Worm (Caenorhabditis elegans) whole organism, L3 larva: ENCODE data around the gene F26F2.10.

Experiments
- R02D3.7 ChIP-seq: fragments of 150-350 bp; optimal IDR thresholded peaks from 2 replicates; lab custom pipeline; 2014; ENCODE audit warnings: missing biosample characterization, missing genetic modification characterization
- ZK546.5 ChIP-seq: sonication (generic microtip); optimal IDR thresholded peaks from 2 replicates; lab custom pipeline; 2017; ENCODE audit warnings: missing biosample characterization, missing genetic modification characterization
- aly-2 ChIP-seq: fragments of 150-350 bp; optimal IDR thresholded peaks from 2 replicates; lab custom pipeline; 2014; ENCODE audit warnings: missing biosample characterization, missing genetic modification characterization
- ama-1 ChIP-seq: fragments of 150-350 bp; optimal IDR thresholded peaks from 2 replicates; lab custom pipeline; 2018
- ceh-16 ChIP-seq: sonication (generic microtip); optimal IDR thresholded peaks from 2 replicates; lab custom pipeline; 2017; ENCODE audit warnings: missing biosample characterization, missing genetic modification characterization
- ceh-28 ChIP-seq: fragments of 150-350 bp; optimal IDR thresholded peaks from 2 replicates; lab custom pipeline; 2014; ENCODE audit warnings: missing biosample characterization, missing genetic modification reagents, missing genetic modification characterization
- daf-12 ChIP-seq: fragments of 150-350 bp; optimal IDR thresholded peaks from 2 replicates; lab custom pipeline; 2014; ENCODE audit warnings: missing biosample characterization, missing genetic modification reagents, missing genetic modification characterization
- egl-27 ChIP-seq: sonication (generic microtip); optimal IDR thresholded peaks from 4 replicates; lab custom pipeline; 2017; ENCODE audit warnings: missing biosample characterization, missing genetic modification reagents, missing genetic modification characterization
- egl-5 ChIP-seq: fragments of 150-350 bp; optimal IDR thresholded peaks from 2 replicates; lab custom pipeline; 2017; ENCODE audit warnings: missing biosample characterization, missing genetic modification reagents, missing genetic modification characterization, inconsistent platforms
- elt-2 ChIP-seq: sonication (generic microtip); optimal IDR thresholded peaks from 2 replicates; lab custom pipeline; 2016; ENCODE audit warnings: missing genetic modification reagents, mild to moderate bottlenecking, missing genetic modification characterization, missing compliant biosample characterization
- elt-3 ChIP-seq, 3 experiments: fragments of 150-350 bp in 1 of 3; sonication (generic microtip) in 2 of 3; optimal IDR thresholded peaks; 2 replicates in 2 of 3; 4 replicates in 1 of 3; lab custom pipeline; 2014 to 2017; ENCODE audit warnings: missing biosample characterization in 3 of 3, missing genetic modification characterization in 3 of 3
- eor-1 ChIP-seq, 2 experiments: fragments of 150-350 bp; optimal IDR thresholded peaks; 2 replicates each; lab custom pipeline; 2014 to 2018; ENCODE audit warnings: missing biosample characterization in 2 of 2, missing genetic modification characterization in 2 of 2
- fkh-10 ChIP-seq: sonication (generic microtip); optimal IDR thresholded peaks from 2 replicates; lab custom pipeline; 2017; ENCODE audit warnings: missing biosample characterization, missing genetic modification reagents, missing genetic modification characterization
- fos-1 ChIP-seq: fragments of 150-350 bp; optimal IDR thresholded peaks from 2 replicates; lab custom pipeline; 2014; ENCODE audit warnings: missing biosample characterization, missing genetic modification characterization
- hmg-11 ChIP-seq: sonication (generic microtip); optimal IDR thresholded peaks from 2 replicates; lab custom pipeline; 2016; ENCODE audit warnings: missing genetic modification characterization, missing compliant biosample characterization
- jun-1 ChIP-seq: fragments of 150-350 bp; optimal IDR thresholded peaks from 2 replicates; lab custom pipeline; 2014; ENCODE audit warnings: missing biosample characterization, missing genetic modification reagents, missing genetic modification characterization
- lin-15B ChIP-seq: fragments of 150-350 bp; optimal IDR thresholded peaks from 2 replicates; lab custom pipeline; 2014; ENCODE audit warnings: missing biosample characterization, missing genetic modification characterization
- lin-39 ChIP-seq: fragments of 150-350 bp; optimal IDR thresholded peaks from 2 replicates; lab custom pipeline; 2018; ENCODE audit warnings: missing biosample characterization, missing genetic modification reagents, missing genetic modification characterization
- lsy-12 ChIP-seq: sonication (generic microtip); optimal IDR thresholded peaks from 2 replicates; lab custom pipeline; 2016; ENCODE audit warnings: mild to moderate bottlenecking, missing genetic modification characterization, missing compliant biosample characterization
- mdl-1 ChIP-seq: fragments of 150-350 bp; optimal IDR thresholded peaks from 2 replicates; lab custom pipeline; 2014; ENCODE audit warnings: missing biosample characterization, missing genetic modification characterization
- mml-1 ChIP-seq: fragments of 150-350 bp; sonication (generic microtip); optimal IDR thresholded peaks from 3 replicates; lab custom pipeline; 2014; ENCODE audit warnings: missing biosample characterization, missing genetic modification characterization
- nfya-1 ChIP-seq: sonication (generic microtip); optimal IDR thresholded peaks from 2 replicates; lab custom pipeline; 2017; ENCODE audit warnings: missing genetic modification characterization, mild to moderate bottlenecking, missing compliant biosample characterization, antibody characterized with exemption, moderate library complexity; ENCODE audit not compliant: insufficient read depth
- nhr-11 ChIP-seq: fragments of 150-350 bp; optimal IDR thresholded peaks from 2 replicates; lab custom pipeline; 2014; ENCODE audit warnings: missing biosample characterization, missing genetic modification characterization
- nhr-23 ChIP-seq: fragments of 150-350 bp; optimal IDR thresholded peaks from 2 replicates; lab custom pipeline; 2014; ENCODE audit warnings: missing biosample characterization, missing genetic modification reagents, missing genetic modification characterization
- nhr-25 ChIP-seq: sonication (generic microtip); optimal IDR thresholded peaks from 2 replicates; lab custom pipeline; 2017; ENCODE audit warnings: missing biosample characterization, missing genetic modification characterization
- nhr-28 ChIP-seq: fragments of 150-350 bp; optimal IDR thresholded peaks from 2 replicates; lab custom pipeline; 2014; ENCODE audit warnings: missing biosample characterization, missing genetic modification characterization
- nhr-43 ChIP-seq: sonication (generic microtip); optimal IDR thresholded peaks from 2 replicates; lab custom pipeline; 2016; ENCODE audit warnings: mild to moderate bottlenecking, missing genetic modification characterization, missing compliant biosample characterization; ENCODE audit not compliant: poor library complexity, severe bottlenecking
- nhr-67 ChIP-seq: fragments of 150-350 bp; optimal IDR thresholded peaks from 2 replicates; lab custom pipeline; 2014; ENCODE audit warnings: missing biosample characterization, missing genetic modification characterization
- pha-4 ChIP-seq: fragments of 150-350 bp; optimal IDR thresholded peaks from 2 replicates; lab custom pipeline; 2014; ENCODE audit warnings: missing biosample characterization, missing genetic modification reagents, missing genetic modification characterization
- pqm-1 ChIP-seq: fragments of 150-350 bp; optimal IDR thresholded peaks from 2 replicates; lab custom pipeline; 2017; ENCODE audit warnings: missing biosample characterization, missing genetic modification characterization, inconsistent platforms
- snpc-4 ChIP-seq: fragments of 150-350 bp; optimal IDR thresholded peaks from 2 replicates; lab custom pipeline; 2014; ENCODE audit warnings: missing biosample characterization, missing genetic modification characterization
- tbx-2 ChIP-seq: sonication (generic microtip); optimal IDR thresholded peaks from 2 replicates; lab custom pipeline; 2016; ENCODE audit warnings: mild to moderate bottlenecking, missing genetic modification characterization, missing compliant biosample characterization
- unc-62 ChIP-seq: fragments of 150-350 bp; sonication (generic microtip); optimal IDR thresholded peaks from 4 replicates; lab custom pipeline; 2014; ENCODE audit warnings: missing biosample characterization, missing genetic modification reagents, missing genetic modification characterization
- ztf-4 ChIP-seq: fragments of 150-350 bp; optimal IDR thresholded peaks from 2 replicates; lab custom pipeline; 2014; ENCODE audit warnings: missing biosample characterization, missing genetic modification characterization

F26F2.10 gene

ce11 chrV:20595653-20596052, 1.0 kb upstream of the F26F2.10 start, which contains the start of gene F26F2.11:
Gene F26F2.11 (minus strand): TSS chrV:20595753.
- TF ChIP-seq nhr-25 (no peak), ceh-16 (tag; lab: Kevin White, UChicago) (no peak), fos-1 (tag; lab: Kevin White, UChicago) (no peak)
- TF ChIP-seq, all 47 proteins: peak for 0

- TF ChIP-seq mdl-1 (tag; lab: Kevin White, UChicago) = peak; percentile 17
- TF ChIP-seq lsy-12 (tag; lab: Kevin White, UChicago) = peak; percentile 51
- peak; percentile 82 for TF ChIP-seq nfya-1 (tag; lab: Kevin White, UChicago)
- peak; percentile 54 for TF ChIP-seq nhr-43 (tag; lab: Kevin White, UChicago)
- TF ChIP-seq nhr-67 (tag; lab: Kevin White, UChicago) = no peak
- TF ChIP-seq fkh-10 (GFP tag; lab: Kevin White, UChicago) = peak; percentile 34
- peak; percentile 35 for TF ChIP-seq egl-27
- peak; percentile 83 for TF ChIP-seq pha-4 (tag; lab: Kevin White, UChicago)
- TF ChIP-seq ZK546.5 (tag; lab: Kevin White, UChicago) = no peak
- no peak for TF ChIP-seq unc-62 (GFP tag; lab: Kevin White, UChicago)
- TF ChIP-seq ceh-28 (tag; lab: Kevin White, UChicago) = peak; percentile 60
- no peak for TF ChIP-seq eor-1 (tag; optimal IDR thresholded peaks at IDR 0.05; lab: Kevin White, UChicago)
- no peak for TF ChIP-seq daf-12 (tag; lab: Kevin White, UChicago)
- TF ChIP-seq egl-5 (tag; lab: Kevin White, UChicago) = peak; percentile 71
- TF ChIP-seq tbx-2 (tag; lab: Kevin White, UChicago) = peak; percentile 65
- TF ChIP-seq lin-39 (tag; lab: Kevin White, UChicago) = peak; percentile 27
- peak; percentile 83 for TF ChIP-seq hmg-11 (tag; lab: Kevin White, UChicago)
- TF ChIP-seq nhr-23 (tag; lab: Kevin White, UChicago) = peak; percentile 50
- peak; percentile 10 for TF ChIP-seq pqm-1 (tag; lab: Kevin White, UChicago)
- peak; percentile 50 for TF ChIP-seq R02D3.7
- peak; percentile 90 for TF ChIP-seq snpc-4 (tag; lab: Kevin White, UChicago)
- peak; percentile 80 for TF ChIP-seq elt-2 (tag; lab: Kevin White, UChicago)
- no peak for TF ChIP-seq elt-3 (tag; optimal IDR thresholded peaks at IDR 0.05; lab: Kevin White, UChicago)
- peak; percentile 56 for TF ChIP-seq lin-15B (tag; lab: Kevin White, UChicago)
- TF ChIP-seq jun-1 (tag; lab: Kevin White, UChicago) = peak; percentile 72
Measured at ce11 chrV:20580511-20581040, 14.1 kb downstream of the F26F2.10 start, which contains the start of gene F26F2.7. Gene F26F2.7 (plus strand): TSS chrV:20580990.

- TF ChIP-seq aly-2 (tag; lab: Kevin White, UChicago) (no peak), elt-2 (tag; lab: Kevin White, UChicago) (no peak), nhr-11 (tag; lab: Kevin White, UChicago) (no peak), ama-1 (lab: Kevin White, UChicago) (no peak), R02D3.7 (no peak), ceh-28 (tag; lab: Kevin White, UChicago) (no peak), egl-5 (tag; lab: Kevin White, UChicago) (no peak), mml-1 (tag; lab: Kevin White, UChicago) (no peak), ceh-16 (tag; lab: Kevin White, UChicago) (no peak), fos-1 (tag; lab: Kevin White, UChicago) (no peak), fkh-10 (GFP tag; lab: Kevin White, UChicago) (no peak), lin-39 (tag; lab: Kevin White, UChicago) (no peak), nhr-67 (tag; lab: Kevin White, UChicago) (no peak), snpc-4 (tag; lab: Kevin White, UChicago) (no peak)
- TF ChIP-seq, all 47 proteins: peak for 0
Measured at ce11 chrV:20579534-20579933, 15.1 kb downstream of the F26F2.10 start, which contains the start of gene F26F2.8. Gene F26F2.8 (plus strand): TSS chrV:20579546.

ce11 chrV:20574872-20575271, 19.8 kb downstream of the F26F2.10 start:
- TF ChIP-seq nhr-67 (tag; lab: Kevin White, UChicago) (no peak), lin-39 (tag; lab: Kevin White, UChicago) (no peak), egl-5 (tag; lab: Kevin White, UChicago) (no peak), R02D3.7 (no peak), fkh-10 (GFP tag; lab: Kevin White, UChicago) (no peak), ztf-4 (tag; lab: Kevin White, UChicago) (no peak), mdl-1 (tag; lab: Kevin White, UChicago) (no peak), nhr-28 (no peak), nfya-1 (tag; lab: Kevin White, UChicago) (no peak), pha-4 (tag; lab: Kevin White, UChicago) (no peak)
- TF ChIP-seq, all 47 proteins: peak for 0
